Fruit fly (Drosophila melanogaster) whole organism, pupa: ENCODE results near the gene ema.

Experiments
- CG10348 ChIP-seq: fragments of 200-800 bp; sonication (Bioruptor generic); IDR thresholded peaks from 2 replicates; pipeline ENCODE4 v1.3.6; 2022; ENCODE audit warnings: missing biosample characterization, missing genetic modification characterization
- CG13204 ChIP-seq: fragments of 200-800 bp; sonication (Bioruptor generic); optimal IDR thresholded peaks from 2 replicates; lab custom pipeline; 2018; ENCODE audit warnings: missing biosample characterization, mild to moderate bottlenecking, missing genetic modification characterization, moderate library complexity
- CG4496 ChIP-seq: fragments of 200-800 bp; sonication (Bioruptor generic); IDR thresholded peaks from 3 replicates; pipeline ENCODE4 v1.3.6; 2022; ENCODE audit warnings: missing biosample characterization, missing genetic modification characterization
- CG8301 ChIP-seq: fragments of 200-800 bp; sonication (Bioruptor generic); optimal IDR thresholded peaks from 2 replicates; lab custom pipeline; 2018; ENCODE audit warnings: missing biosample characterization, mild to moderate bottlenecking, missing genetic modification characterization
- CG9948 ChIP-seq: fragments of 200-800 bp; sonication (Bioruptor generic); optimal IDR thresholded peaks from 2 replicates; lab custom pipeline; 2018; ENCODE audit warnings: missing biosample characterization, mild to moderate bottlenecking, missing genetic modification characterization, moderate library complexity
- EcR ChIP-seq: fragments of 200-800 bp; sonication (Bioruptor generic); optimal IDR thresholded peaks from 3 replicates; lab custom pipeline; 2019; ENCODE audit warnings: missing biosample characterization, missing genetic modification characterization, mild to moderate bottlenecking, moderate library complexity, missing genetic modification reagents
- Ets98B ChIP-seq: fragments of 200-800 bp; sonication (Bioruptor generic); IDR thresholded peaks from 2 replicates; pipeline ENCODE4 v1.3.6; 2022; ENCODE audit warnings: missing biosample characterization, missing genetic modification characterization
- Pif1A ChIP-seq: fragments of 200-800 bp; sonication (Bioruptor generic); optimal IDR thresholded peaks from 3 replicates; lab custom pipeline; 2016; ENCODE audit warnings: missing biosample characterization, missing genetic modification characterization
- Snoo ChIP-seq: fragments of 200-800 bp; sonication (Bioruptor generic); optimal IDR thresholded peaks from 3 replicates; lab custom pipeline; 2017; ENCODE audit warnings: missing biosample characterization, mild to moderate bottlenecking, missing genetic modification characterization, inconsistent platforms
- fd96Ca ChIP-seq: fragments of 200-800 bp; sonication (Bioruptor generic); IDR thresholded peaks from 3 replicates; pipeline ENCODE4 v1.3.6; 2022; ENCODE audit warnings: missing biosample characterization, missing genetic modification characterization

DNA sequence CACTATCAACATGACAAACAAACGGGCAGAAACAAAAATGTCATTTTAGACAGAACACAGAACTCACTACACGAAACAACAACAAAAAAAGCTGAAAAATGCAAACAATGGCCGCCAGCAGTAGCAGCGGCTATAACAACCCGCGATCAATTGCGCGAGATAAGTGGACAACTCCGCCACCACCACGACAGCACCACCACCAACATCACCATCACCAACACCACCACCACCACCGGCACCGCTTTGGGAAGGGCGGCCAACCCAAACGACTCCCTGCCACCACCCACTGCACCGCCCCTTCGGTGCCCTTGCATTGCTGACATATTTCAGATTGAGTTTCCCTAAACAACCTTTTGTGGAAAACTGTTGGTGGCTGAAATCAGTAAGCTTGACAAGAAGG, 34.8 kb downstream of the ema start:
- TF ChIP-seq Pif1A (GFP tag; lab: Kevin White, UChicago) (no peak), fd96Ca (GFP tag; lab: Robert Waterston, UW) (no peak), Ets98B (no peak), CG13204 (no peak), EcR (GFP tag; lab: Kevin White, UChicago) (no peak), CG8301 (no peak), Snoo (tag; lab: Kevin White, UChicago) (no peak), CG10348 (no peak), CG9948 (tag; lab: Kevin White, UChicago) (no peak), CG4496 (no peak)
